Fruit fly (Drosophila melanogaster) whole organism: Measurements from ENCODE around the gene CG10064.

Source experiments
- CG8478 ChIP-seq: fragments of >200 bp; optimal IDR thresholded peaks from 2 replicates; lab custom pipeline; 2018; ENCODE audit warnings: inconsistent platforms
- Dll ChIP-seq: fragments of >200 bp; optimal IDR thresholded peaks from 2 replicates; lab custom pipeline; 2017
- EcR ChIP-seq, 2 experiments: fragments of >200 bp; optimal IDR thresholded peaks; 2 replicates each; lab custom pipeline; 2017; ENCODE audit warnings: missing biosample characterization in 2 of 2, missing genetic modification characterization in 2 of 2, missing genetic modification reagents in 2 of 2
- pan ChIP-seq: fragments of >200 bp; optimal IDR thresholded peaks from 2 replicates; lab custom pipeline; 2017
- psq ChIP-seq: fragments of >200 bp; optimal IDR thresholded peaks from 2 replicates; lab custom pipeline; 2017
- usp ChIP-seq: fragments of >200 bp; optimal IDR thresholded peaks from 2 replicates; lab custom pipeline; 2017; ENCODE audit warnings: missing biosample characterization, missing genetic modification characterization, mixed read lengths

Gene CG10064

dm6 chr3L:6967797-6968196 lies at the start of gene CG10064:
Gene CG10064, minus strand, starts transcription at chr3L:6967897.
- no peak for TF ChIP-seq usp (GFP tag; lab: Kevin White, UChicago)

DNA sequence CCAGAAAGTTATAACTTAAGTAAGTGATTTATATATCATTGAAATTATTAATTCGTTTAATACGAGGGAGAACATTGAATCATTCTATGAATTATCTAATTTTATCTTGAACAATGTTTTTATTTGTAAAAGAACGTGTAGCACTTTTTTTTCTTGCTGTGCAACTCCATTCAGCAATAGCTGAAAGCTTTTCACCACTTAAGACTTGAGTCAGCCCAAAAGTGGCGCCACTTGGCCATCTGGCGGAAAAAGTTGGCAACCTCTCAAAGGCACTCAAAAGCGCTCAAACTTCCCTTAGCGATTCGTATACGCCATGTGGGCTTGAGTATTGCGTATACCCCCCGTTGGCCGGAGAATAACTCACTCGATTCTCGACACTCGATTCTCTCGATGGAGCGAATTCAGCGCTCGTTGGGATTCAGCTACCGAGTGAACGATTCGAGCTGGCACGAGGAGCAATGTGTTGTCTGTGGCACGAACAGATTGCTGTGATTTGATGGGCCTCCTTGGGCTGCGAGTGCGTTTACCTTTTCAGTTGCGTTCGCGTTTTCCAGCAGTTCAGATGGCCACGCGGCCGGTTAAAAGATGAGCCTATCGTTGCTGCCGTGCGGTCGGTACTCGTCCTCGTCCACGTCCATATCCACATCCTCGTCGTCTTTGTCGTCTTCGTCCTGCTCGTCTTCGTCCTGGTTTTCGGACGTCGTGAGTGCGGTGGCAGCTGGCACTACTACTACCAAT lies 46.0 kb upstream of the CG10064 start:
- TF ChIP-seq pan (lab: Kevin White, UChicago): no peak
- no peak for TF ChIP-seq EcR (GFP tag; optimal IDR thresholded peaks at IDR 0.05; lab: Kevin White, UChicago)
- no peak for TF ChIP-seq usp (GFP tag; lab: Kevin White, UChicago)
- TF ChIP-seq CG8478 (lab: Kevin White, UChicago): no peak
- no peak for TF ChIP-seq psq (lab: Kevin White, UChicago)

- no peak for TF ChIP-seq CG8478 (lab: Kevin White, UChicago)
- TF ChIP-seq EcR (GFP tag; optimal IDR thresholded peaks at IDR 0.05; lab: Kevin White, UChicago): no peak
- no peak for TF ChIP-seq usp (GFP tag; lab: Kevin White, UChicago)
- no peak for TF ChIP-seq pan (lab: Kevin White, UChicago)
- TF ChIP-seq Dll (lab: Kevin White, UChicago): no peak
- no peak for TF ChIP-seq psq (lab: Kevin White, UChicago)
Measured at dm6 chr3L:7012271-7012670, 44.6 kb upstream of the CG10064 start.

dm6 chr3L:7009886-7010285 lies 42.2 kb upstream of the CG10064 start:
- TF ChIP-seq Dll (lab: Kevin White, UChicago) (no peak), EcR (GFP tag; optimal IDR thresholded peaks at IDR 0.05; lab: Kevin White, UChicago) (no peak), CG8478 (lab: Kevin White, UChicago) (no peak), psq (lab: Kevin White, UChicago) (no peak), usp (GFP tag; lab: Kevin White, UChicago) (no peak), pan (lab: Kevin White, UChicago) (no peak)

DNA sequence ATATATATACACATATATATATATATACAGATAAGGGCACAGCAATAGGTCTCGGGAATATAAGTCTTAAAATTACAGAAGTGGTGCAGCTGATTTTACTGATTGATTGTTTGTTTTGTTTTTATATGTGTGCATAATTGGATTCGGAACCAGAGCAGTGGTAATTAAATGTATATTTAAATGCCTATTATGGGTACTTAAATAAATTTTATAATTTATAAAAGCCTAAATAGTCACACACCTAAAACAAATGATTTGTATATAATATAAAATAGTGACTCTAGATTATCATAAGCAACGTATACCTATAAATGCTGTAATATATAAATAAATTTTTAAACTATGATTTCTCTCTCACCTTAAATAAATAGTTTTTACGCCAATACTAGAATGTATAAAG lies 41.7 kb upstream of the CG10064 start:
- TF ChIP-seq CG8478 (lab: Kevin White, UChicago): no peak
- TF ChIP-seq psq (lab: Kevin White, UChicago): no peak
- no peak for TF ChIP-seq Dll (lab: Kevin White, UChicago)
- TF ChIP-seq EcR (GFP tag; optimal IDR thresholded peaks at IDR 0.05; lab: Kevin White, UChicago): no peak
- TF ChIP-seq pan (lab: Kevin White, UChicago): no peak
- TF ChIP-seq usp (GFP tag; lab: Kevin White, UChicago): no peak

dm6 chr3L:7008351-7008750 lies 40.7 kb upstream of the CG10064 start:
- no peak for TF ChIP-seq Dll (lab: Kevin White, UChicago)
- TF ChIP-seq EcR (GFP tag; optimal IDR thresholded peaks at IDR 0.05; lab: Kevin White, UChicago): no peak
- TF ChIP-seq CG8478 (lab: Kevin White, UChicago): no peak

dm6 chr3L:7006421-7006820 lies 38.7 kb upstream of the CG10064 start:
- TF ChIP-seq CG8478 (lab: Kevin White, UChicago) (no peak), psq (lab: Kevin White, UChicago) (no peak), Dll (lab: Kevin White, UChicago) (no peak), pan (lab: Kevin White, UChicago) (no peak), EcR (GFP tag; optimal IDR thresholded peaks at IDR 0.05; lab: Kevin White, UChicago) (no peak), usp (GFP tag; lab: Kevin White, UChicago) (no peak)

DNA sequence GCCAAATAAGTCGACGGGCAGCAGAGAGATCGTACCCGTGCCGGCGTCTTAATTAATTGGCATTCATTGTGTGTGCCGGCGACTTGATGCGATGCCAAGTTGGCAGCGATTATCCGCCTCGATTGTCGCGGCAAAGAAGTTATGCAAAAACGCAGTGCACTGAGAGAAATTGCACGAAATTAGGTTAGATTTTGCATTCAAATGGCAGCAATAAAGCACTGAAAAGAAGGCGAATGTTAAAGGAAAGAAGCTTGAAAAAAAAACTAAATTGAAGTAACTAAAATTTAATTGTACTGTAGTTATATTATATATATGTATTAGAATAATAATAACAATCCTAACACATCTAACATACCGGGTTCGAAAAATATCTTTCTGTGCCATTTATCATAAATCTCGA lies 35.4 kb upstream of the CG10064 start:
- TF ChIP-seq EcR (GFP tag; optimal IDR thresholded peaks at IDR 0.05; lab: Kevin White, UChicago): no peak
- no peak for TF ChIP-seq psq (lab: Kevin White, UChicago)
- TF ChIP-seq pan (lab: Kevin White, UChicago): no peak
- no peak for TF ChIP-seq Dll (lab: Kevin White, UChicago)
- TF ChIP-seq CG8478 (lab: Kevin White, UChicago): no peak
- no peak for TF ChIP-seq usp (GFP tag; lab: Kevin White, UChicago)

dm6 chr3L:7002355-7002754 lies 34.7 kb upstream of the CG10064 start:
- no peak for TF ChIP-seq psq (lab: Kevin White, UChicago)
- TF ChIP-seq EcR (GFP tag; optimal IDR thresholded peaks at IDR 0.05; lab: Kevin White, UChicago): no peak
- no peak for TF ChIP-seq usp (GFP tag; lab: Kevin White, UChicago)
- TF ChIP-seq CG8478 (lab: Kevin White, UChicago): no peak
- no peak for TF ChIP-seq Dll (lab: Kevin White, UChicago)
- no peak for TF ChIP-seq pan (lab: Kevin White, UChicago)

DNA sequence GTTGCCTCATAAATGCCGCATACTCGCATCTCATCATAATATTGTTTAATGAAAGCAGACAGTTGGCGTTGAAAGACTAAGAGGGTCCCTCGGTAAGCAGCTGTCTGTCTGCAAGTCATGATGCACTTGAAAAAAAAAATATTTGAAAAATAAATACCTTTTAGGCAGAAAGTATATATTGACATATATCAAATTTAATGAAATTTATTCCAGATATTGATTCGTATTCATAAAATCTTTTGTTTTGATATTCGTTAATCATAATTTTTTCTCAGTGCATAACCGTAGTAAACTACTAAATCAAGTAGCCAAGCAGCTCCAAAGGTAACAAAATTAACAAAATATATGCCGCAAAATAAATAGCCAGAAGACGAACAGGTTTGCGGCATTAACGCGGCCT lies 34.2 kb upstream of the CG10064 start:
- TF ChIP-seq psq (lab: Kevin White, UChicago): no peak
- no peak for TF ChIP-seq EcR (GFP tag; optimal IDR thresholded peaks at IDR 0.05; lab: Kevin White, UChicago)
- TF ChIP-seq usp (GFP tag; lab: Kevin White, UChicago): no peak
- no peak for TF ChIP-seq pan (lab: Kevin White, UChicago)
- no peak for TF ChIP-seq CG8478 (lab: Kevin White, UChicago)
- no peak for TF ChIP-seq Dll (lab: Kevin White, UChicago)

DNA sequence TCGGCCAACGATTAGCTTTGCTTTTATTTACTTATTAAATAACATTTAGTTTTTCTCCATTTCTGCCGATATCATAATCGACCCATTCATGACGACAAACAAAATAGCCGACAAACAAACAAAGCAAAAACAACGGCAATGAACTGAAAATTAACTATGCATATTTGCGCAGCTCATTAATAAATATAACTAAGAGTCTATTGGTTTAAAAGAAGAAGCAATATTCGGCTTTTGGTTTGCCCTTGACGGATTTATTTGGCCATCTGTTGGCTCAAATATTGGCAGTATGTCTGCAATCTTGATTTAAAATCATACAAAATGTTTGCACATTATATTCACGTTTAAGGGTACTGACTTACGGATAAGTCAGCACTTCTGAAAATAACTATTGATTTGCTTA lies 32.3 kb upstream of the CG10064 start:
- TF ChIP-seq usp (GFP tag; lab: Kevin White, UChicago): no peak
- TF ChIP-seq Dll (lab: Kevin White, UChicago): no peak
- TF ChIP-seq psq (lab: Kevin White, UChicago): no peak
- no peak for TF ChIP-seq EcR (GFP tag; optimal IDR thresholded peaks at IDR 0.05; lab: Kevin White, UChicago)
- TF ChIP-seq CG8478 (lab: Kevin White, UChicago): no peak
- no peak for TF ChIP-seq pan (lab: Kevin White, UChicago)

- no peak for TF ChIP-seq Dll (lab: Kevin White, UChicago)
Measured at dm6 chr3L:6998692-6999091, 31.0 kb upstream of the CG10064 start, which contains the start of gene Mp. Gene Mp, plus strand, starts transcription at chr3L:6998843.
